Worm (Caenorhabditis elegans) whole organism, mixed stage, embryonic: ENCODE results near the gene str-214.

Experiments used
- M03D4.4 ChIP-seq: sonication (generic microtip); optimal IDR thresholded peaks from 2 replicates; lab custom pipeline; 2017; ENCODE audit warnings: mild to moderate bottlenecking, missing genetic modification characterization, missing compliant biosample characterization
- bed-3 ChIP-seq: fragments of 200-800 bp; sonication (Bioruptor generic); optimal IDR thresholded peaks from 3 replicates; lab custom pipeline; 2018; ENCODE audit warnings: mild to moderate bottlenecking, missing genetic modification characterization, moderate library complexity, missing compliant biosample characterization
- blmp-1 ChIP-seq: fragments of 150-350 bp; optimal IDR thresholded peaks from 2 replicates; lab custom pipeline; 2014; ENCODE audit warnings: missing biosample characterization, missing genetic modification characterization
- ceh-43 ChIP-seq: fragments of 200-800 bp; sonication (Bioruptor generic); optimal IDR thresholded peaks from 2 replicates; lab custom pipeline; 2018; ENCODE audit warnings: mild to moderate bottlenecking, missing genetic modification characterization, moderate library complexity, missing compliant biosample characterization
- ceh-83 ChIP-seq: fragments of 200-800 bp; sonication (Bioruptor generic); optimal IDR thresholded peaks from 2 replicates; lab custom pipeline; 2018; ENCODE audit warnings: mild to moderate bottlenecking, missing genetic modification characterization, missing compliant biosample characterization
- ces-1 ChIP-seq: fragments of 150-350 bp; optimal IDR thresholded peaks from 2 replicates; lab custom pipeline; 2014; ENCODE audit warnings: missing biosample characterization, missing genetic modification reagents, missing genetic modification characterization
- cnd-1 ChIP-seq: fragments of 200-800 bp; sonication (Bioruptor generic); optimal IDR thresholded peaks from 2 replicates; lab custom pipeline; 2018; ENCODE audit warnings: mild to moderate bottlenecking, missing genetic modification characterization, missing compliant biosample characterization
- drap-1 ChIP-seq: fragments of 200-800 bp; sonication (Bioruptor generic); optimal IDR thresholded peaks from 3 replicates; lab custom pipeline; 2018; ENCODE audit warnings: mild to moderate bottlenecking, missing genetic modification characterization, missing compliant biosample characterization
- elt-1 ChIP-seq: sonication (generic microtip); optimal IDR thresholded peaks from 2 replicates; lab custom pipeline; 2017; ENCODE audit warnings: missing genetic modification characterization, mild to moderate bottlenecking, missing compliant biosample characterization, antibody characterized with exemption, moderate library complexity, borderline replicate concordance; ENCODE audit not compliant: insufficient read depth
- elt-3 ChIP-seq: fragments of 150-350 bp; optimal IDR thresholded peaks from 2 replicates; lab custom pipeline; 2014; ENCODE audit warnings: missing biosample characterization, missing genetic modification characterization
- flh-1 ChIP-seq: fragments of 200-800 bp; sonication (Bioruptor generic); optimal IDR thresholded peaks from 2 replicates; lab custom pipeline; 2018; ENCODE audit warnings: mild to moderate bottlenecking, missing genetic modification characterization, moderate library complexity, missing compliant biosample characterization
- ham-2 ChIP-seq: fragments of 200-800 bp; sonication (Bioruptor generic); optimal IDR thresholded peaks from 2 replicates; lab custom pipeline; 2018; ENCODE audit warnings: mild to moderate bottlenecking, missing genetic modification characterization, missing compliant biosample characterization
- hlh-1 ChIP-seq: fragments of 150-350 bp; optimal IDR thresholded peaks from 2 replicates; lab custom pipeline; 2014; ENCODE audit warnings: missing biosample characterization, missing genetic modification reagents, missing genetic modification characterization
- lin-13 ChIP-seq: fragments of 150-350 bp; optimal IDR thresholded peaks from 2 replicates; lab custom pipeline; 2014; ENCODE audit warnings: missing biosample characterization, missing genetic modification characterization
- lin-32 ChIP-seq: fragments of 200-800 bp; sonication (Bioruptor generic); optimal IDR thresholded peaks from 2 replicates; lab custom pipeline; 2018; ENCODE audit warnings: mild to moderate bottlenecking, missing genetic modification characterization, missing compliant biosample characterization
- lsy-2 ChIP-seq: fragments of 150-350 bp; optimal IDR thresholded peaks from 2 replicates; lab custom pipeline; 2014; ENCODE audit warnings: missing biosample characterization, missing genetic modification characterization
- mab-5 ChIP-seq: fragments of 150-350 bp; optimal IDR thresholded peaks from 2 replicates; lab custom pipeline; 2014; ENCODE audit warnings: missing biosample characterization, missing genetic modification characterization
- mep-1 ChIP-seq: fragments of 150-350 bp; optimal IDR thresholded peaks from 2 replicates; lab custom pipeline; 2017; ENCODE audit warnings: missing biosample characterization, missing genetic modification reagents, missing genetic modification characterization, inconsistent platforms
- mls-2 ChIP-seq: sonication (generic microtip); optimal IDR thresholded peaks from 2 replicates; lab custom pipeline; 2016; ENCODE audit warnings: mild to moderate bottlenecking, missing genetic modification characterization, moderate library complexity, missing compliant biosample characterization
- nhr-2 ChIP-seq: fragments of 150-350 bp; optimal IDR thresholded peaks from 2 replicates; lab custom pipeline; 2014; ENCODE audit warnings: missing biosample characterization, missing genetic modification characterization
- nhr-237 ChIP-seq: fragments of 150-350 bp; optimal IDR thresholded peaks from 2 replicates; lab custom pipeline; 2014; ENCODE audit warnings: missing biosample characterization, missing genetic modification characterization
- nhr-28 ChIP-seq: fragments of 150-350 bp; optimal IDR thresholded peaks from 2 replicates; lab custom pipeline; 2014; ENCODE audit warnings: missing biosample characterization, missing genetic modification characterization
- nhr-76 ChIP-seq: sonication (generic microtip); optimal IDR thresholded peaks from 2 replicates; lab custom pipeline; 2017; ENCODE audit warnings: missing biosample characterization, missing genetic modification characterization
- pha-4 ChIP-seq: fragments of 150-350 bp; optimal IDR thresholded peaks from 2 replicates; lab custom pipeline; 2018; ENCODE audit warnings: missing biosample characterization, missing genetic modification reagents, missing genetic modification characterization
- sem-2 ChIP-seq: fragments of 200-800 bp; sonication (Bioruptor generic); optimal IDR thresholded peaks from 2 replicates; lab custom pipeline; 2018; ENCODE audit warnings: mild to moderate bottlenecking, missing genetic modification characterization, missing compliant biosample characterization
- snpc-4 ChIP-seq: fragments of 150-350 bp; optimal IDR thresholded peaks from 2 replicates; lab custom pipeline; 2014; ENCODE audit warnings: missing biosample characterization, missing genetic modification characterization
- sptf-1 ChIP-seq: sonication (generic microtip); optimal IDR thresholded peaks from 2 replicates; lab custom pipeline; 2017; ENCODE audit warnings: mild to moderate bottlenecking, missing genetic modification characterization, moderate library complexity, missing compliant biosample characterization
- tbx-8 ChIP-seq: fragments of 200-800 bp; sonication (Bioruptor generic); optimal IDR thresholded peaks from 2 replicates; lab custom pipeline; 2018; ENCODE audit warnings: mild to moderate bottlenecking, missing genetic modification characterization, moderate library complexity, missing compliant biosample characterization
- unc-120 ChIP-seq: sonication (generic microtip); optimal IDR thresholded peaks from 2 replicates; lab custom pipeline; 2017; ENCODE audit warnings: missing genetic modification characterization, missing compliant biosample characterization; ENCODE audit not compliant: poor library complexity, severe bottlenecking
- unc-39 ChIP-seq: fragments of 150-350 bp; optimal IDR thresholded peaks from 2 replicates; lab custom pipeline; 2014; ENCODE audit warnings: missing biosample characterization, missing genetic modification characterization
- unc-62 ChIP-seq: fragments of 150-350 bp; optimal IDR thresholded peaks from 2 replicates; lab custom pipeline; 2014; ENCODE audit warnings: missing biosample characterization, missing genetic modification reagents, missing genetic modification characterization
- zip-8 ChIP-seq: fragments of 150-350 bp; optimal IDR thresholded peaks from 2 replicates; lab custom pipeline; 2014; ENCODE audit warnings: missing biosample characterization, missing genetic modification characterization
- ztf-11 ChIP-seq: fragments of 150-350 bp; optimal IDR thresholded peaks from 2 replicates; lab custom pipeline; 2014; ENCODE audit warnings: missing biosample characterization, missing genetic modification characterization

str-214 gene

ce11 chrV:16315004-16315403 lies at the start of gene str-214:
Gene str-214 (plus strand): TSS chrV:16315304.
- TF ChIP-seq ceh-43 (no peak), unc-39 (tag; lab: Kevin White, UChicago) (no peak), M03D4.4 (tag; lab: Kevin White, UChicago) (no peak), snpc-4 (tag; lab: Kevin White, UChicago) (no peak), blmp-1 (tag; lab: Kevin White, UChicago) (no peak), sptf-1 (tag; lab: Kevin White, UChicago) (no peak), nhr-237 (no peak), pha-4 (tag; lab: Kevin White, UChicago) (no peak), mls-2 (tag; lab: Kevin White, UChicago) (no peak), nhr-28 (tag; lab: Kevin White, UChicago) (no peak), ces-1 (GFP tag; lab: Kevin White, UChicago) (no peak), unc-62 (GFP tag; lab: Kevin White, UChicago) (no peak), tbx-8 (GFP tag; lab: Kevin White, UChicago) (no peak), flh-1 (GFP tag; lab: Kevin White, UChicago) (no peak), hlh-1 (tag; lab: Kevin White, UChicago) (no peak), elt-1 (tag; lab: Kevin White, UChicago) (no peak), mep-1 (tag; lab: Kevin White, UChicago) (no peak), lin-32 (GFP tag; lab: Kevin White, UChicago) (no peak), lin-13 (tag; lab: Kevin White, UChicago) (no peak)

ce11 chrV:16266514-16266913 lies 48.6 kb upstream of the str-214 start, which contains the start of gene T13F3.4:
Gene T13F3.4 (minus strand): TSS chrV:16266614.
- TF ChIP-seq hlh-1 (tag; lab: Kevin White, UChicago) (no peak), ceh-83 (GFP tag; lab: Kevin White, UChicago) (no peak), M03D4.4 (tag; lab: Kevin White, UChicago) (no peak), snpc-4 (tag; lab: Kevin White, UChicago) (no peak), ceh-43 (no peak), lin-32 (GFP tag; lab: Kevin White, UChicago) (no peak), blmp-1 (tag; lab: Kevin White, UChicago) (no peak), cnd-1 (no peak), ham-2 (GFP tag; lab: Kevin White, UChicago) (no peak), ces-1 (GFP tag; lab: Kevin White, UChicago) (no peak), mab-5 (no peak), mls-2 (tag; lab: Kevin White, UChicago) (no peak), unc-120 (tag; lab: Kevin White, UChicago) (no peak), tbx-8 (GFP tag; lab: Kevin White, UChicago) (no peak)

ce11 chrV:16269556-16269955 lies 45.5 kb upstream of the str-214 start, which contains the start of the genes fbxa-2 and T13F3.8:
Gene fbxa-2 (minus strand): TSS chrV:16269656.
Gene T13F3.8 (plus strand): TSS chrV:16269800.
- TF ChIP-seq zip-8 (no peak), ztf-11 (tag; lab: Kevin White, UChicago) (no peak), tbx-8 (GFP tag; lab: Kevin White, UChicago) (no peak), nhr-2 (tag; lab: Kevin White, UChicago) (no peak), sptf-1 (tag; lab: Kevin White, UChicago) (no peak), drap-1 (GFP tag; lab: Kevin White, UChicago) (no peak), mep-1 (tag; lab: Kevin White, UChicago) (no peak), lin-32 (GFP tag; lab: Kevin White, UChicago) (no peak), sem-2 (no peak), mls-2 (tag; lab: Kevin White, UChicago) (no peak), ceh-43 (no peak), ces-1 (GFP tag; lab: Kevin White, UChicago) (no peak), unc-39 (tag; lab: Kevin White, UChicago) (no peak), mab-5 (no peak), bed-3 (GFP tag; lab: Kevin White, UChicago) (no peak), elt-3 (no peak), M03D4.4 (tag; lab: Kevin White, UChicago) (no peak), ham-2 (GFP tag; lab: Kevin White, UChicago) (no peak), pha-4 (tag; lab: Kevin White, UChicago) (no peak)

- TF ChIP-seq ceh-43 = no peak
- no peak for TF ChIP-seq hlh-1 (tag; lab: Kevin White, UChicago)
- no peak for TF ChIP-seq lin-32 (GFP tag; lab: Kevin White, UChicago)
- TF ChIP-seq nhr-76 (tag; lab: Kevin White, UChicago) = no peak
- no peak for TF ChIP-seq lsy-2 (tag; lab: Kevin White, UChicago)
- TF ChIP-seq unc-62 (GFP tag; lab: Kevin White, UChicago) = no peak
- TF ChIP-seq nhr-2 (tag; lab: Kevin White, UChicago) = no peak
Measured at ce11 chrV:16271121-16271520, 44.0 kb upstream of the str-214 start, which contains the start of gene T13F3.6. Gene T13F3.6 (minus strand): TSS chrV:16271221.
